Worm (Caenorhabditis elegans) whole organism, L4 larva: Measurements from ENCODE around the gene efl-2.
A peak's percentile ranks its signal among the peaks of the same experiment; 100 is the strongest.

Experiments used
- F44E2.7 ChIP-seq: fragments of 200-800 bp; sonication (Bioruptor generic); IDR thresholded peaks from 2 replicates; pipeline ENCODE4 v2.1.2; 2022; ENCODE audit warnings: missing genetic modification characterization, missing compliant biosample characterization
- T20F7.1 ChIP-seq: fragments of 200-800 bp; sonication (Bioruptor generic); optimal IDR thresholded peaks from 2 replicates; lab custom pipeline; 2018; ENCODE audit warnings: mild to moderate bottlenecking, missing genetic modification characterization, missing compliant biosample characterization
- Y105C5A.15 ChIP-seq: fragments of 200-800 bp; sonication (Bioruptor generic); IDR thresholded peaks from 2 replicates; pipeline ENCODE4 v1.3.6; 2022; ENCODE audit warnings: missing genetic modification characterization, missing compliant biosample characterization
- Y48G9A.11 ChIP-seq: fragments of 200-800 bp; sonication (Bioruptor generic); IDR thresholded peaks from 2 replicates; pipeline ENCODE4 v1.3.6; 2022; ENCODE audit warnings: missing genetic modification reagents, missing genetic modification characterization, missing compliant biosample characterization
- Y5F2A.4 ChIP-seq: fragments of 200-800 bp; sonication (Bioruptor generic); optimal IDR thresholded peaks from 2 replicates; lab custom pipeline; 2018; ENCODE audit warnings: mild to moderate bottlenecking, missing genetic modification characterization, missing compliant biosample characterization
- ZK546.5 ChIP-seq, 2 experiments: sonication (generic microtip); optimal IDR thresholded peaks; 2 replicates each; lab custom pipeline; 2017; ENCODE audit warnings: missing biosample characterization in 2 of 2, missing genetic modification characterization in 2 of 2
- arid-1 ChIP-seq: fragments of 200-800 bp; sonication (Bioruptor generic); conservative IDR thresholded peaks from 2 replicates; pipeline ENCODE4 v1.3.6; 2022; ENCODE audit warnings: missing genetic modification reagents, missing genetic modification characterization, missing compliant biosample characterization
- ceh-28 ChIP-seq: fragments of 150-350 bp; optimal IDR thresholded peaks from 2 replicates; lab custom pipeline; 2014; ENCODE audit warnings: missing biosample characterization, missing genetic modification reagents, missing genetic modification characterization
- ceh-32 ChIP-seq: sonication (generic microtip); optimal IDR thresholded peaks from 2 replicates; lab custom pipeline; 2016; ENCODE audit warnings: mild to moderate bottlenecking, missing genetic modification characterization, missing compliant biosample characterization; ENCODE audit not compliant: poor library complexity
- ceh-82 ChIP-seq: sonication (generic microtip); optimal IDR thresholded peaks from 2 replicates; lab custom pipeline; 2017; ENCODE audit warnings: missing biosample characterization, missing genetic modification characterization
- ces-1 ChIP-seq: fragments of 150-350 bp; sonication (generic microtip); optimal IDR thresholded peaks from 4 replicates; lab custom pipeline; 2014; ENCODE audit warnings: missing biosample characterization, missing genetic modification reagents, missing genetic modification characterization
- ctbp-1 ChIP-seq: fragments of 200-800 bp; sonication (Bioruptor generic); IDR thresholded peaks from 2 replicates; pipeline ENCODE4 v1.3.6; 2022; ENCODE audit warnings: missing genetic modification reagents, missing genetic modification characterization, missing compliant biosample characterization
- daf-12 ChIP-seq: fragments of 150-350 bp; optimal IDR thresholded peaks from 2 replicates; lab custom pipeline; 2014; ENCODE audit warnings: missing biosample characterization, missing genetic modification reagents, missing genetic modification characterization
- dmd-9 ChIP-seq: fragments of 200-800 bp; sonication (Bioruptor generic); IDR thresholded peaks from 2 replicates; pipeline ENCODE4 v1.3.6; 2022; ENCODE audit warnings: missing genetic modification reagents, missing genetic modification characterization, missing compliant biosample characterization
- duxl-1 ChIP-seq: sonication (generic microtip); optimal IDR thresholded peaks from 2 replicates; lab custom pipeline; 2016; ENCODE audit warnings: mild to moderate bottlenecking, missing genetic modification characterization, moderate library complexity, missing compliant biosample characterization; ENCODE audit not compliant: poor library complexity
- egl-27 ChIP-seq: sonication (generic microtip); optimal IDR thresholded peaks from 3 replicates; lab custom pipeline; 2017; ENCODE audit warnings: missing biosample characterization, missing genetic modification reagents, missing genetic modification characterization
- egl-43 ChIP-seq: fragments of 200-800 bp; sonication (Bioruptor generic); IDR thresholded peaks from 2 replicates; pipeline ENCODE4 v1.3.6; 2022; ENCODE audit warnings: missing genetic modification reagents, missing genetic modification characterization, missing compliant biosample characterization
- hif-1 ChIP-seq, 2 experiments: sonication (generic microtip); optimal IDR thresholded peaks; 2 replicates each; lab custom pipeline; 2016 to 2017; ENCODE audit warnings: missing compliant biosample characterization in 2 of 2, missing genetic modification characterization in 2 of 2, missing genetic modification reagents in 2 of 2, missing genotype in 2 of 2, mild to moderate bottlenecking in 1 of 2
- hmg-1.1 ChIP-seq: fragments of 200-800 bp; sonication (Bioruptor generic); IDR thresholded peaks from 2 replicates; pipeline ENCODE4 v1.3.6; 2022; ENCODE audit warnings: missing genetic modification reagents, missing genetic modification characterization, missing compliant biosample characterization
- jun-1 ChIP-seq: fragments of 150-350 bp; optimal IDR thresholded peaks from 2 replicates; lab custom pipeline; 2014; ENCODE audit warnings: missing biosample characterization, missing genetic modification reagents, missing genetic modification characterization
- lim-7 ChIP-seq: fragments of 200-800 bp; sonication (Bioruptor generic); IDR thresholded peaks from 2 replicates; pipeline ENCODE4 v1.3.6; 2022; ENCODE audit warnings: missing genetic modification characterization, missing compliant biosample characterization
- lin-38 ChIP-seq: fragments of 200-800 bp; sonication (Bioruptor generic); IDR thresholded peaks from 2 replicates; pipeline ENCODE4 v1.3.6; 2022; ENCODE audit warnings: missing genetic modification reagents, missing genetic modification characterization, missing compliant biosample characterization
- lir-3 ChIP-seq: sonication (generic microtip); optimal IDR thresholded peaks from 2 replicates; lab custom pipeline; 2016; ENCODE audit warnings: mild to moderate bottlenecking, missing genetic modification characterization, missing compliant biosample characterization
- lsy-2 ChIP-seq, 2 experiments: fragments of 150-350 bp in 1 of 2; sonication (generic microtip) in 1 of 2; optimal IDR thresholded peaks; 2 replicates each; lab custom pipeline; 2014 to 2017; ENCODE audit warnings: missing biosample characterization in 2 of 2, missing genetic modification characterization in 2 of 2
- mdl-1 ChIP-seq, 2 experiments: fragments of 150-350 bp in 1 of 2; sonication (generic microtip) in 1 of 2; optimal IDR thresholded peaks; 2 replicates each; lab custom pipeline; 2014 to 2017; ENCODE audit warnings: missing biosample characterization in 2 of 2, missing genetic modification characterization in 2 of 2
- mep-1 ChIP-seq: fragments of 150-350 bp; sonication (generic microtip); optimal IDR thresholded peaks from 3 replicates; lab custom pipeline; 2014; ENCODE audit warnings: missing biosample characterization, missing genetic modification characterization
- mxl-2 ChIP-seq: fragments of 200-800 bp; sonication (Bioruptor generic); conservative IDR thresholded peaks from 2 replicates; pipeline ENCODE4 v1.3.6; 2022; ENCODE audit warnings: missing genetic modification reagents, missing genetic modification characterization, missing compliant biosample characterization
- nhr-10 ChIP-seq: fragments of 150-350 bp; optimal IDR thresholded peaks from 2 replicates; lab custom pipeline; 2014; ENCODE audit warnings: missing biosample characterization, missing genetic modification characterization
- nhr-111 ChIP-seq: fragments of 200-800 bp; sonication (Bioruptor generic); optimal IDR thresholded peaks from 2 replicates; lab custom pipeline; 2018; ENCODE audit warnings: mild to moderate bottlenecking, missing genetic modification characterization, missing compliant biosample characterization
- nhr-28 ChIP-seq: fragments of 150-350 bp; optimal IDR thresholded peaks from 2 replicates; lab custom pipeline; 2014; ENCODE audit warnings: missing biosample characterization, missing genetic modification characterization
- nhr-42 ChIP-seq: fragments of 200-800 bp; sonication (Bioruptor generic); IDR thresholded peaks from 2 replicates; pipeline ENCODE4 v1.3.6; 2022; ENCODE audit warnings: missing genetic modification characterization, missing compliant biosample characterization
- nhr-48 ChIP-seq: sonication (generic microtip); optimal IDR thresholded peaks from 2 replicates; lab custom pipeline; 2016; ENCODE audit warnings: mild to moderate bottlenecking, missing genetic modification characterization, missing compliant biosample characterization
- nhr-76 ChIP-seq: fragments of 150-350 bp; optimal IDR thresholded peaks from 2 replicates; lab custom pipeline; 2014; ENCODE audit warnings: missing biosample characterization, missing genetic modification characterization
- rbr-2 ChIP-seq: sonication (generic microtip); optimal IDR thresholded peaks from 2 replicates; lab custom pipeline; 2016; ENCODE audit warnings: missing genotype, missing genetic modification characterization, missing compliant biosample characterization
- saeg-2 ChIP-seq: fragments of 200-800 bp; sonication (Bioruptor generic); IDR thresholded peaks from 2 replicates; pipeline ENCODE4 v1.3.6; 2022; ENCODE audit warnings: missing genetic modification reagents, missing genetic modification characterization, missing compliant biosample characterization
- set-16 ChIP-seq: fragments of 200-800 bp; sonication (Bioruptor generic); IDR thresholded peaks from 2 replicates; pipeline ENCODE4 v1.3.6; 2022; ENCODE audit warnings: missing genetic modification reagents, missing genetic modification characterization, missing compliant biosample characterization
- snpc-4 ChIP-seq: fragments of 150-350 bp; optimal IDR thresholded peaks from 2 replicates; lab custom pipeline; 2014; ENCODE audit warnings: missing biosample characterization, missing genetic modification characterization
- tag-97 ChIP-seq: fragments of 200-800 bp; sonication (Bioruptor generic); IDR thresholded peaks from 2 replicates; pipeline ENCODE4 v1.3.6; 2022; ENCODE audit warnings: missing genetic modification characterization, missing compliant biosample characterization
- unc-39 ChIP-seq: sonication (generic microtip); optimal IDR thresholded peaks from 2 replicates; lab custom pipeline; 2017; ENCODE audit warnings: missing biosample characterization, missing genetic modification characterization
- zfp-3 ChIP-seq: fragments of 200-800 bp; sonication (Bioruptor generic); conservative IDR thresholded peaks from 2 replicates; pipeline ENCODE4 v1.3.6; 2022; ENCODE audit warnings: missing genetic modification reagents, missing genetic modification characterization, missing compliant biosample characterization

Gene efl-2

DNA sequence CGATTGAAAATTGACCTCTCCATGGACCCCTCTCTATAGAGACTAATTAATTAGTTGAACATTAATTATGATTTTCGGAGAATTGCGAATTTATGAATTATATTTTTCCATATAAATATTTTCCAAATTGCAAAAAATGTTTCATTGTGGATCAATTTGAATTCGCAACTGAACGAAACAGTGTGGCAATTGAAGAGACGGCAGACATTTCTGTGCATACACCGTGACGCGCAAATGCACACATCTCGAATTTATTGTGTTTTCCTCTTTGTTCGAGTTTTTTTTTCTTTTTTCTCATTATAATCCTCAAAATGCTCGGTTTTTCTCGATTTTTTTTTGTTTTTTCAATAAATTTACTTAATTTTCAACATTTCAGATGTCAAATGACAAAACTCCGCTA is 36.7 kb upstream of the efl-2 start, which contains the start of gene Y48C3A.20 (continued):
- peak; percentile 73 for TF ChIP-seq mep-1
- TF ChIP-seq dmd-9 (GFP tag; lab: Robert Waterston, UW): no peak
- TF ChIP-seq tag-97 (GFP tag; lab: Robert Waterston, UW): no peak
- no peak for TF ChIP-seq snpc-4 (tag; lab: Kevin White, UChicago)
- no peak for TF ChIP-seq ZK546.5 (tag; optimal IDR thresholded peaks at IDR 0.05; lab: Kevin White, UChicago)
- no peak for TF ChIP-seq egl-27 (tag; lab: Kevin White, UChicago)
- no peak for TF ChIP-seq nhr-48 (tag; lab: Kevin White, UChicago)
- TF ChIP-seq jun-1 (tag; lab: Kevin White, UChicago): no peak
- no peak for TF ChIP-seq nhr-111 (GFP tag; lab: Kevin White, UChicago)
- TF ChIP-seq F44E2.7 (GFP tag; lab: Robert Waterston, UW): no peak
- TF ChIP-seq set-16 (GFP tag; lab: Robert Waterston, UW): no peak
- TF ChIP-seq hif-1 (tag; optimal IDR thresholded peaks at IDR 0.05; lab: Kevin White, UChicago): no peak
- no peak for TF ChIP-seq lim-7 (GFP tag; lab: Robert Waterston, UW)
- no peak for TF ChIP-seq nhr-76
- TF ChIP-seq arid-1 (GFP tag; lab: Robert Waterston, UW): no peak
- TF ChIP-seq ces-1 (GFP tag; lab: Kevin White, UChicago): no peak
- peak; percentile 47 for TF ChIP-seq rbr-2 (tag; lab: Kevin White, UChicago)

DNA sequence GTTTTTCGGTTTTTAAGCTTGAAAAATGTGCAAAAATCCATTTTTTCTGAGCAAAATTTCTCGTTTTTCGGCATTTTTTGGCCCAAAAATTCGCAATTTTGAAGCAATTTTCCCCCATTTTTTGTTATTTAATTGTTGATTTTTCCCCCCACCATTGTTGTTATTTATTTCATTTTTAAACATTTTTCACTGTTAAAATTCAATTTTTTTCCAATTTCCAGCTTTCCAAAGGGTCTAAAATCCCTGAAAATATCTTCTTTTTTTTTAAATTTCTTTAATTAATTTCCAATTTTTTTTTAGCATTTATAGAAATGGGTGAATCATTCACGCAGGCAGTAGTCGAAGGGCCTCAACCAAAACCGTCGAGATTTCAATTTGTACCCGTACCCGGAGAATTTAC is 29.8 kb upstream of the efl-2 start, which contains the start of gene Y48C3A.12:
TSS of gene Y48C3A.12 (plus strand) at position 301 of the 400 bp plus-strand sequence.
- TF ChIP-seq Y105C5A.15 (GFP tag; lab: Robert Waterston, UW) (no peak), duxl-1 (tag; lab: Kevin White, UChicago) (no peak), dmd-9 (GFP tag; lab: Robert Waterston, UW) (no peak)

DNA sequence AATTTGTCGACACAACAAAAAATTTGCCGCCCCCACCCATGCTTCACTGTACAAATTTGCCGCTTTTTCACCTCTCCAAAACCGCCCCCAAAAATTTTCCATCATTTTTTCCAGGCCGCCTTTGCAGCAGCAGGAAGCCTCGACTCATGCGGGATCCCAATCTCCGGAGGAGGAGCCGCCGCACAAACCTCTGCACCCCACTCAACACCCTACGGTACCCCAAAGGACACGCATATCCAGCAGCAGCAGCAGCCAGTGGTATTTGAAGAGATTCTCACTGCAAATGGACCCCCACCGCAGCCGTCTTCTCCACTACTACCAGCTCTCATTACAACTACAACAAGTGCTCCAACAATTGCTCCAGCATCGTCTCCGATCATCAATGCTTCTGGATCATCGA is 22.9 kb upstream of the efl-2 start:
- no peak for TF ChIP-seq egl-43 (GFP tag; lab: Robert Waterston, UW)
- no peak for TF ChIP-seq ceh-32
- TF ChIP-seq set-16 (GFP tag; lab: Robert Waterston, UW): peak; percentile 71

DNA sequence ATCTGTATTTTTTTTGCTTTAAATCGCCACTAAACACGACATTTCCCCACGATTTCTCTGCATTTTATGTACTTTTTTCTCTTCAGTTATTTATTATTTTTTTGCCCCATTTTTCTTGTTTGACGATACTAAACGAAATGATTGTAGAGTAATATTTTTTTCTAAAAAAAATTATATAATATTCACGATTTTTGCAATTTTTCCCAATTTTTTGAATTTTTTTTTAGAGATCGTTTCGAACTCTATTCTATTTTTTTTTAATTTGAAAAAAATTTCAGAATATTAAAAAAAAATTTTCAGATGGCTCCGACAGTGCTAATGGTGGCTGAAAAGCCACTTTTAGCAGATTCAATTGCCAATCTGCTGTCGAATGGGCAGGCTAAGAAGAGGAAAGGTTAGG is 16.5 kb upstream of the efl-2 start, which contains the start of gene Y48C3A.14:
TSS of gene Y48C3A.14 (plus strand) at position 301 of the 400 bp plus-strand sequence.
- TF ChIP-seq nhr-48 (tag; lab: Kevin White, UChicago): no peak
- TF ChIP-seq mdl-1 (tag; optimal IDR thresholded peaks at IDR 0.05; lab: Kevin White, UChicago): no peak
- TF ChIP-seq dmd-9 (GFP tag; lab: Robert Waterston, UW): no peak
- no peak for TF ChIP-seq hmg-1.1 (GFP tag; lab: Robert Waterston, UW)
- no peak for TF ChIP-seq mxl-2
- TF ChIP-seq nhr-28 (tag; lab: Kevin White, UChicago): no peak
- TF ChIP-seq T20F7.1 (GFP tag; lab: Kevin White, UChicago): no peak
- TF ChIP-seq ceh-28 (tag; lab: Kevin White, UChicago): no peak
- no peak for TF ChIP-seq lsy-2 (tag; optimal IDR thresholded peaks at IDR 0.05; lab: Kevin White, UChicago)

DNA sequence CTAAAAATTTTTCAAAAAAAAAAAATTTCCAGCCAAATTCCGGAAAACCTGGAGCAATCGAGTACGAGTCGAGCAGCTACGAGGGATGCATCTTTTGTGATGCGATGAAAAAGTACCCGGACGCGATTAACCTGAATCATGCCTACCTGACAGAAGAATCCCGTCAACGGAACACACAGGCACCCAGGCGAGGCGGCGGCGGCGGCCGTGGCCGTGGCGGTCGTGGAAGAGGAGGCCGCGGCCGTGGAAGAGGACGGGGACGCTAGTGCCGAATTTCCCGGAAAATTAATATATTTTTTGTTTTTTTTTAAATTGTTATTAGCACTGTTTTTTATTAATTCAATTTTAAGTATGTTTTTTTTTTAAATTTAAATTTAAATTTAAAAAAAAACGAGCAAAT is 4.4 kb upstream of the efl-2 start:
- TF ChIP-seq set-16 (GFP tag; lab: Robert Waterston, UW) (peak; percentile 90), lin-38 (GFP tag; lab: Robert Waterston, UW) (no peak)

DNA sequence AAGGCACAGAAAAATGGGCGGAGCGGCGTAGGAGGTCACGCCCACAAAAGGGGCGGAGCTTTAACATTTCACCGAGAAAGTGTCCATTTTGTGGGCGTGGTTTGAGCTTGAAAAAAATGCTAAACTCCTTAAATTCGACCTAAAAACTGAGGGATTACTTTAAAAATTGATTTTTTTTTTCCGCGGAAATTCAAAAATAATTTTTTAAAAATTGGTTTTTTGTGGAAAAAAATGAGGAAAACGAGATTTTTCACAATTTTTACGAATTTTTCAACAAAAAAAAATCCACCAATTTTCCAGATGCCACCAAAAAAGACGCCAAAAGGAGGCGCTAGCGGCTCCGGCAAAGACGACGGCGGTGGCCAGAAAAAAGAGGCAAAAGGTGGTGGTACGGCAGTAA is 3.3 kb upstream of the efl-2 start, which contains the start of gene pinn-4:
TSS of gene pinn-4 (plus strand) at position 301 of the 400 bp plus-strand sequence.
- TF ChIP-seq unc-39 (tag; lab: Kevin White, UChicago) (no peak), nhr-10 (tag; lab: Kevin White, UChicago) (no peak), saeg-2 (GFP tag; lab: Robert Waterston, UW) (no peak), ctbp-1 (GFP tag; lab: Robert Waterston, UW) (no peak), Y5F2A.4 (GFP tag; lab: Kevin White, UChicago) (no peak), lin-38 (GFP tag; lab: Robert Waterston, UW) (no peak), Y48G9A.11 (GFP tag; lab: Robert Waterston, UW) (no peak), ceh-82 (no peak), jun-1 (tag; lab: Kevin White, UChicago) (no peak), zfp-3 (GFP tag; lab: Robert Waterston, UW) (no peak), lir-3 (no peak), daf-12 (no peak), nhr-42 (GFP tag; lab: Robert Waterston, UW) (no peak)
- TF ChIP-seq, all 104 proteins: peak for 0
